Worm (Caenorhabditis elegans) whole organism, L3 larva: Measurements from ENCODE around the gene F01F1.14.

ENCODE experiments used
- R02D3.7 ChIP-seq: fragments of 150-350 bp; optimal IDR thresholded peaks from 2 replicates; lab custom pipeline; 2014; ENCODE audit warnings: missing biosample characterization, missing genetic modification characterization
- ZK546.5 ChIP-seq: sonication (generic microtip); optimal IDR thresholded peaks from 2 replicates; lab custom pipeline; 2017; ENCODE audit warnings: missing biosample characterization, missing genetic modification characterization
- ama-1 ChIP-seq: fragments of 150-350 bp; optimal IDR thresholded peaks from 2 replicates; lab custom pipeline; 2018
- ceh-16 ChIP-seq: sonication (generic microtip); optimal IDR thresholded peaks from 2 replicates; lab custom pipeline; 2017; ENCODE audit warnings: missing biosample characterization, missing genetic modification characterization
- ceh-82 ChIP-seq: fragments of 150-350 bp; optimal IDR thresholded peaks from 2 replicates; lab custom pipeline; 2014; ENCODE audit warnings: missing biosample characterization, missing genetic modification characterization
- daf-12 ChIP-seq: fragments of 150-350 bp; optimal IDR thresholded peaks from 2 replicates; lab custom pipeline; 2014; ENCODE audit warnings: missing biosample characterization, missing genetic modification reagents, missing genetic modification characterization
- egl-27 ChIP-seq: sonication (generic microtip); optimal IDR thresholded peaks from 4 replicates; lab custom pipeline; 2017; ENCODE audit warnings: missing biosample characterization, missing genetic modification reagents, missing genetic modification characterization
- egl-5 ChIP-seq: fragments of 150-350 bp; optimal IDR thresholded peaks from 2 replicates; lab custom pipeline; 2017; ENCODE audit warnings: missing biosample characterization, missing genetic modification reagents, missing genetic modification characterization, inconsistent platforms
- elt-1 ChIP-seq: fragments of 150-350 bp; optimal IDR thresholded peaks from 2 replicates; lab custom pipeline; 2014; ENCODE audit warnings: missing biosample characterization, missing genetic modification characterization
- elt-2 ChIP-seq: sonication (generic microtip); optimal IDR thresholded peaks from 2 replicates; lab custom pipeline; 2016; ENCODE audit warnings: missing genetic modification reagents, mild to moderate bottlenecking, missing genetic modification characterization, missing compliant biosample characterization
- elt-3 ChIP-seq, 3 experiments: fragments of 150-350 bp in 1 of 3; sonication (generic microtip) in 2 of 3; optimal IDR thresholded peaks; 2 replicates in 2 of 3; 4 replicates in 1 of 3; lab custom pipeline; 2014 to 2017; ENCODE audit warnings: missing biosample characterization in 3 of 3, missing genetic modification characterization in 3 of 3
- eor-1 ChIP-seq, 2 experiments: fragments of 150-350 bp; optimal IDR thresholded peaks; 2 replicates each; lab custom pipeline; 2014 to 2018; ENCODE audit warnings: missing biosample characterization in 2 of 2, missing genetic modification characterization in 2 of 2
- fkh-10 ChIP-seq: sonication (generic microtip); optimal IDR thresholded peaks from 2 replicates; lab custom pipeline; 2017; ENCODE audit warnings: missing biosample characterization, missing genetic modification reagents, missing genetic modification characterization
- fkh-2 ChIP-seq: fragments of 150-350 bp; optimal IDR thresholded peaks from 2 replicates; lab custom pipeline; 2014; ENCODE audit warnings: missing biosample characterization, missing genetic modification reagents, missing genetic modification characterization
- fos-1 ChIP-seq: fragments of 150-350 bp; optimal IDR thresholded peaks from 2 replicates; lab custom pipeline; 2014; ENCODE audit warnings: missing biosample characterization, missing genetic modification characterization
- hmg-11 ChIP-seq: sonication (generic microtip); optimal IDR thresholded peaks from 2 replicates; lab custom pipeline; 2016; ENCODE audit warnings: missing genetic modification characterization, missing compliant biosample characterization
- lin-15B ChIP-seq: fragments of 150-350 bp; optimal IDR thresholded peaks from 2 replicates; lab custom pipeline; 2014; ENCODE audit warnings: missing biosample characterization, missing genetic modification characterization
- lin-39 ChIP-seq: fragments of 150-350 bp; optimal IDR thresholded peaks from 2 replicates; lab custom pipeline; 2018; ENCODE audit warnings: missing biosample characterization, missing genetic modification reagents, missing genetic modification characterization
- lsy-12 ChIP-seq: sonication (generic microtip); optimal IDR thresholded peaks from 2 replicates; lab custom pipeline; 2016; ENCODE audit warnings: mild to moderate bottlenecking, missing genetic modification characterization, missing compliant biosample characterization
- mdl-1 ChIP-seq: fragments of 150-350 bp; optimal IDR thresholded peaks from 2 replicates; lab custom pipeline; 2014; ENCODE audit warnings: missing biosample characterization, missing genetic modification characterization
- nfya-1 ChIP-seq: sonication (generic microtip); optimal IDR thresholded peaks from 2 replicates; lab custom pipeline; 2017; ENCODE audit warnings: missing genetic modification characterization, mild to moderate bottlenecking, missing compliant biosample characterization, antibody characterized with exemption, moderate library complexity; ENCODE audit not compliant: insufficient read depth
- nhr-11 ChIP-seq: fragments of 150-350 bp; optimal IDR thresholded peaks from 2 replicates; lab custom pipeline; 2014; ENCODE audit warnings: missing biosample characterization, missing genetic modification characterization
- nhr-23 ChIP-seq: fragments of 150-350 bp; optimal IDR thresholded peaks from 2 replicates; lab custom pipeline; 2014; ENCODE audit warnings: missing biosample characterization, missing genetic modification reagents, missing genetic modification characterization
- nhr-237 ChIP-seq: fragments of 150-350 bp; optimal IDR thresholded peaks from 2 replicates; lab custom pipeline; 2014; ENCODE audit warnings: missing biosample characterization, missing genetic modification characterization
- nhr-25 ChIP-seq: sonication (generic microtip); optimal IDR thresholded peaks from 2 replicates; lab custom pipeline; 2017; ENCODE audit warnings: missing biosample characterization, missing genetic modification characterization
- nhr-28 ChIP-seq: fragments of 150-350 bp; optimal IDR thresholded peaks from 2 replicates; lab custom pipeline; 2014; ENCODE audit warnings: missing biosample characterization, missing genetic modification characterization
- nhr-43 ChIP-seq: sonication (generic microtip); optimal IDR thresholded peaks from 2 replicates; lab custom pipeline; 2016; ENCODE audit warnings: mild to moderate bottlenecking, missing genetic modification characterization, missing compliant biosample characterization; ENCODE audit not compliant: poor library complexity, severe bottlenecking
- nhr-67 ChIP-seq: fragments of 150-350 bp; optimal IDR thresholded peaks from 2 replicates; lab custom pipeline; 2014; ENCODE audit warnings: missing biosample characterization, missing genetic modification characterization
- nhr-77 ChIP-seq: fragments of 150-350 bp; optimal IDR thresholded peaks from 2 replicates; lab custom pipeline; 2014; ENCODE audit warnings: missing biosample characterization, missing genetic modification characterization
- pha-4 ChIP-seq: fragments of 150-350 bp; optimal IDR thresholded peaks from 2 replicates; lab custom pipeline; 2014; ENCODE audit warnings: missing biosample characterization, missing genetic modification reagents, missing genetic modification characterization
- skn-1 ChIP-seq: fragments of 150-350 bp; optimal IDR thresholded peaks from 2 replicates; lab custom pipeline; 2014; ENCODE audit warnings: missing biosample characterization, missing genetic modification characterization
- snpc-4 ChIP-seq: fragments of 150-350 bp; optimal IDR thresholded peaks from 2 replicates; lab custom pipeline; 2014; ENCODE audit warnings: missing biosample characterization, missing genetic modification characterization
- tbx-2 ChIP-seq: sonication (generic microtip); optimal IDR thresholded peaks from 2 replicates; lab custom pipeline; 2016; ENCODE audit warnings: mild to moderate bottlenecking, missing genetic modification characterization, missing compliant biosample characterization
- unc-39 ChIP-seq: sonication (generic microtip); optimal IDR thresholded peaks from 4 replicates; lab custom pipeline; 2017; ENCODE audit warnings: missing biosample characterization, missing genetic modification characterization
- unc-62 ChIP-seq: fragments of 150-350 bp; sonication (generic microtip); optimal IDR thresholded peaks from 4 replicates; lab custom pipeline; 2014; ENCODE audit warnings: missing biosample characterization, missing genetic modification reagents, missing genetic modification characterization
- zag-1 ChIP-seq: fragments of 150-350 bp; optimal IDR thresholded peaks from 2 replicates; lab custom pipeline; 2014; ENCODE audit warnings: missing biosample characterization, missing genetic modification characterization
- ztf-4 ChIP-seq: fragments of 150-350 bp; optimal IDR thresholded peaks from 2 replicates; lab custom pipeline; 2014; ENCODE audit warnings: missing biosample characterization, missing genetic modification characterization

Gene F01F1.14

ce11 chrIII:5876140-5876675 lies 6.5 kb downstream of the F01F1.14 start, which contains the start of gene aldo-2:
aldo-2 (minus strand) TSS chrIII:5876625.
- peak; percentile 42 for TF ChIP-seq lin-15B
- no peak for TF ChIP-seq egl-27 (tag; lab: Kevin White, UChicago)
- TF ChIP-seq hmg-11 (tag; lab: Kevin White, UChicago): no peak
- TF ChIP-seq ama-1: peak; percentile 93
- TF ChIP-seq nhr-43 (tag; lab: Kevin White, UChicago): no peak
- no peak for TF ChIP-seq snpc-4 (tag; lab: Kevin White, UChicago)
- TF ChIP-seq eor-1 (tag; optimal IDR thresholded peaks at IDR 0.05; lab: Kevin White, UChicago): no peak
- no peak for TF ChIP-seq skn-1 (tag; lab: Kevin White, UChicago)
- TF ChIP-seq nhr-28 (tag; lab: Kevin White, UChicago): no peak
- TF ChIP-seq elt-2 (tag; lab: Kevin White, UChicago): peak; percentile 3
- TF ChIP-seq pha-4: peak; percentile 64
- TF ChIP-seq nhr-77 (tag; lab: Kevin White, UChicago): no peak
- no peak for TF ChIP-seq ceh-82
- TF ChIP-seq fkh-2 (tag; lab: Kevin White, UChicago): no peak
- no peak for TF ChIP-seq egl-5 (tag; lab: Kevin White, UChicago)
- TF ChIP-seq nfya-1 (tag; lab: Kevin White, UChicago): no peak
- TF ChIP-seq daf-12 (tag; lab: Kevin White, UChicago): no peak
- TF ChIP-seq zag-1 (tag; lab: Kevin White, UChicago): no peak
- no peak for TF ChIP-seq lin-39 (tag; lab: Kevin White, UChicago)
- no peak for TF ChIP-seq fos-1
- TF ChIP-seq lsy-12 (tag; lab: Kevin White, UChicago): peak; percentile 27
- TF ChIP-seq mdl-1 (tag; lab: Kevin White, UChicago): no peak
- TF ChIP-seq nhr-23: peak; percentile 43
- TF ChIP-seq tbx-2 (tag; lab: Kevin White, UChicago): no peak
- no peak for TF ChIP-seq unc-39
- no peak for TF ChIP-seq fkh-10 (GFP tag; lab: Kevin White, UChicago)
- TF ChIP-seq ceh-16 (tag; lab: Kevin White, UChicago): no peak
- TF ChIP-seq elt-3 (tag; optimal IDR thresholded peaks at IDR 0.05; lab: Kevin White, UChicago): peak in 1 of 3 experiments; percentile 7
- TF ChIP-seq nhr-25: peak; percentile 58
- no peak for TF ChIP-seq nhr-11 (tag; lab: Kevin White, UChicago)
- TF ChIP-seq, all 47 proteins: peak for 8

ce11 chrIII:5875705-5876104 lies 7.0 kb downstream of the F01F1.14 start:
- TF ChIP-seq elt-2 (tag; lab: Kevin White, UChicago) (peak; percentile 48), R02D3.7 (no peak), elt-1 (tag; lab: Kevin White, UChicago) (peak; percentile 64), pha-4 (no peak), unc-62 (GFP tag; lab: Kevin White, UChicago) (no peak), fkh-10 (GFP tag; lab: Kevin White, UChicago) (no peak), nhr-77 (tag; lab: Kevin White, UChicago) (no peak), snpc-4 (tag; lab: Kevin White, UChicago) (no peak), nhr-28 (tag; lab: Kevin White, UChicago) (no peak), ZK546.5 (tag; lab: Kevin White, UChicago) (no peak), nhr-237 (tag; lab: Kevin White, UChicago) (no peak), tbx-2 (tag; lab: Kevin White, UChicago) (no peak)

ce11 chrIII:5875418-5875702 lies 7.4 kb downstream of the F01F1.14 start:
- TF ChIP-seq R02D3.7: no peak
- TF ChIP-seq unc-62 (GFP tag; lab: Kevin White, UChicago): no peak
- no peak for TF ChIP-seq daf-12 (tag; lab: Kevin White, UChicago)
- no peak for TF ChIP-seq elt-2 (tag; lab: Kevin White, UChicago)
- no peak for TF ChIP-seq ZK546.5 (tag; lab: Kevin White, UChicago)
- no peak for TF ChIP-seq ztf-4
- TF ChIP-seq nhr-67 (tag; lab: Kevin White, UChicago): no peak
